Worm (Caenorhabditis elegans): Measurements from ENCODE around the gene W02B3.3.

The W02B3.3 gene

DNA sequence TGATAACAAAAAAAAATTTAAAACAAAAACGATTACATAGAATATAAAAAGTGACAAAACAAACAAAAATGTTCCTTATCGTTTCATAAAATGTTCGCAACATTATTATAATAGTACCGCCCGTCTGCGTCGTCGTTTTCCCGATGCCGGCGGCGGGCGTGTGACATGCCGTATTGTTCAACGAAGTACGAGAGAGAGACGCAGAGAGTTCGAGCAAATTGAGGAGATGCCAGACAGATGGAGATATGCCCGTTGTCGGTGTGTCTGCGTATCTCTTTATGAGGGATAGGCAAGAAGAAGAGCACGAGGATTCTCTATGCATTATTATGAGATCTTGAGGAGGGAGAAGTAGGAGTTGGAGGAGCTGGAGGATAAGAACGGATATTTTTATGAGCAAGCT is 44.5 kb downstream of the W02B3.3 start (continued):
- no peak for TF ChIP-seq gmeb-2 (tag; optimal IDR thresholded peaks at IDR 0.05)
- TF ChIP-seq T23F11.4 (GFP tag; optimal IDR thresholded peaks at IDR 0.05) = no peak
- no peak for TF ChIP-seq ama-1 (optimal IDR thresholded peaks at IDR 0.05)
- TF ChIP-seq sdc-2 (tag; optimal IDR thresholded peaks at IDR 0.05) = no peak
- TF ChIP-seq ceh-31 (tag; optimal IDR thresholded peaks at IDR 0.05) = peak; percentile 79
- peak; percentile 69 for TF ChIP-seq dve-1 (tag; optimal IDR thresholded peaks at IDR 0.05)
- peak; percentile 4 for TF ChIP-seq F13H6.1 (tag; optimal IDR thresholded peaks at IDR 0.05)
- TF ChIP-seq nfya-1 (tag; optimal IDR thresholded peaks at IDR 0.05) = peak; percentile 85
- TF ChIP-seq Y22D7AL.16 (tag; optimal IDR thresholded peaks at IDR 0.05) = no peak
- peak; percentile 71 for TF ChIP-seq unc-42 (tag; optimal IDR thresholded peaks at IDR 0.05)
- TF ChIP-seq ceh-48 (tag; optimal IDR thresholded peaks at IDR 0.05) = peak; percentile 17
- no peak for TF ChIP-seq lim-6 (tag; optimal IDR thresholded peaks at IDR 0.05)
- TF ChIP-seq che-1 (tag; optimal IDR thresholded peaks at IDR 0.05) = no peak
- peak; percentile 74 for TF ChIP-seq pros-1 (tag; optimal IDR thresholded peaks at IDR 0.05)
- no peak for TF ChIP-seq C08G9.2 (tag; optimal IDR thresholded peaks at IDR 0.05)
- TF ChIP-seq ceh-2 (tag; optimal IDR thresholded peaks at IDR 0.05) = peak; percentile 43
- peak; percentile 96 for TF ChIP-seq hlh-30 (tag; optimal IDR thresholded peaks at IDR 0.05; ENCODE audit: insufficient read depth)

DNA sequence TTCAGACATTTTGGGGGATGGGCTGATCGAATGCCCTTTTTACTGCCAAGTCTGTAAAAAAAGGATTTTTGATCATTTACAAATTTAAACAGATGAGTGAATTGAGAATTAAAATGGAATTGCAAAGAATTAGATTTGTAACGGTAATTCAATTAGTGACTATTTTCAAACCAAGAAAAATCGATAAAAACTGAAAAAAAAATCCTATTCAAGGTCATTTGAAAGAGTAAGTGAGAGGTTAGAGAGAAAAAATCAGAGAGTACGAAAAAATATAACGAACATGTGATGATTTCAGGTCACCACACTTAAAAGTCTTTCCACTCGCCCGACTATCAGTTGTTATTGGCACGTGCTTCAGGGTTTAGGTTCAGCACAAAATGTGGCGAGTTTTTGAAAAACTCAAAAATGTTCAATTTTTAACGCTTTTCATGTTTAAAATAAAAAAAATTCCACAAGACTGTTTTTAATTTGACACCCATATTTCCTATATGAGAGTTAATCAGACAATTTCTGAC is 48.0 kb downstream of the W02B3.3 start, which contains the start of gene T19C3.4:
Gene T19C3.4, minus strand, starts transcription at position 51 of the 515 bp plus-strand sequence.
- no peak for TF ChIP-seq sdc-2 (tag; optimal IDR thresholded peaks at IDR 0.05)
- TF ChIP-seq tbx-2 (tag; optimal IDR thresholded peaks at IDR 0.05) = no peak
- TF ChIP-seq tbx-7 (tag; optimal IDR thresholded peaks at IDR 0.05) = no peak
- TF ChIP-seq ceh-2 (tag; optimal IDR thresholded peaks at IDR 0.05) = no peak
- no peak for TF ChIP-seq syd-9 (tag; optimal IDR thresholded peaks at IDR 0.05)
- TF ChIP-seq ref-2 (tag; optimal IDR thresholded peaks at IDR 0.05) = no peak
